Worm (Caenorhabditis elegans): ENCODE results near the gene F42H10.6.

F42H10.6 gene

DNA sequence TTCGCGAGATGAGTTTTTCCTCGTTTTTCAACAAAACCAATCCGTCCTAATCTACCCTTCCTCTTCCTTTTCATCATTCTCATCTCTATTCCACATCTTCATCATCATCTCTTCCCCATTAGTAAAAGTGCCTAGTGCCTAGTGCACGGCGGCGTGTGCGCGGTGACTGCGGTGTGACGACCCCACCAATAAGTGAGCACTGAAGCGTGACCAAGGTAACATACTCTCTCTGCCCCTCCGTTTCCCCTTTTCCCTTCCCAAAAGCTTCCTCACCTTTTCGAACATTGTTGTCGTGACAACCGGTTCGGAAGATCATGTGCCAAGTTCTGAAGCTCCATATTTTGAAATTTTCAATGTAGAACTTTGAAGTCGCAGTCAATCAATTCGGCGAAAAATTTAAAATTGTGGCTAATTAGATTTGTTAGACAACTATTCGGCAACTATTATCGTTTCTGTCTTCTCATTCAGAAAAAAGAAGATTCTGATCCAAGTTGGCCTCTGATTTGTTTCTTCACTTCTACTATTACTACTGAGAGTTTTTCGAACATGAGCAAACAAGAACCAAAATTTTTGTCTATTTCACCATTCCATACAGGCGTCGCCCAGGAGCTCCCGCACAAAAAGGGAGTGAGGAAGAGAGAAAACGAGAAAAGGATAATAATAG, 32.2 kb upstream of the F42H10.6 start:
- TF ChIP-seq tbx-37 (GFP tag; conservative IDR thresholded peaks at IDR 0.05): no peak
- no peak for TF ChIP-seq ama-1 (optimal IDR thresholded peaks at IDR 0.05)
- TF ChIP-seq F13C5.2 (tag; optimal IDR thresholded peaks at IDR 0.05): no peak
- TF ChIP-seq hnd-1 (tag; optimal IDR thresholded peaks at IDR 0.05): no peak
- no peak for TF ChIP-seq tbx-11 (GFP tag; IDR thresholded peaks at IDR 0.05)
- TF ChIP-seq tra-4 (tag; optimal IDR thresholded peaks at IDR 0.05): no peak
- TF ChIP-seq B0310.2 (tag; optimal IDR thresholded peaks at IDR 0.05): no peak
- TF ChIP-seq pes-1 (GFP tag; IDR thresholded peaks at IDR 0.05): no peak
- TF ChIP-seq hmbx-1 (tag; optimal IDR thresholded peaks at IDR 0.05): no peak
- TF ChIP-seq ets-7 (tag; optimal IDR thresholded peaks at IDR 0.05): no peak
- TF ChIP-seq ceh-13 (GFP tag; optimal IDR thresholded peaks at IDR 0.05): no peak
- no peak for TF ChIP-seq ceh-36 (tag; optimal IDR thresholded peaks at IDR 0.05)
- no peak for TF ChIP-seq scrt-1 (GFP tag; IDR thresholded peaks at IDR 0.05)

DNA sequence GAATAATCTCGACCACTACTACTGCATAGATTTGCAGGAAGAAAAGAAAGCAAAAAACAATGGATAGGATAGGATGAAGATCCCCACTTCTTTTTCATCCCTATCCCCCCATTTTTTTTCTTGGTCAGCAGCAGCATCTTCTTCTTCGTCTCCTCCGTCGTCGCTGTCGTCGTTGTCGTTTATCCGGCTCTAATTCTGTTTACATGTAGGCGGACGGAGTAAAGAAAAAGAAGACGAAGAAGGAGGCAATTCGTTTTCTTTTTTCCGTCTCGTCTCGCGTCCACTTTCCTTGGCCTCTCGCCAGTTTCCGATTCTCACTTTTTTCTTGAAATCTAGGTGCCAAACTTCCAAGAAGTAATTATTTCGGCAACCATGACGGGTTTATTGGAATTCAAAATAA, 31.5 kb upstream of the F42H10.6 start:
- TF ChIP-seq hmg-4 (GFP tag; optimal IDR thresholded peaks at IDR 0.05) (peak; percentile 23), ets-7 (tag; optimal IDR thresholded peaks at IDR 0.05) (no peak)

- TF ChIP-seq sea-1 (GFP tag; conservative IDR thresholded peaks at IDR 0.05) (no peak), ceh-13 (GFP tag; optimal IDR thresholded peaks at IDR 0.05) (no peak), flt-1 (GFP tag; IDR thresholded peaks at IDR 0.05) (no peak), aly-1 (tag; optimal IDR thresholded peaks at IDR 0.05) (no peak), ama-1 (optimal IDR thresholded peaks at IDR 0.05) (no peak), hnd-1 (tag; optimal IDR thresholded peaks at IDR 0.05) (no peak), tbx-11 (GFP tag; IDR thresholded peaks at IDR 0.05) (no peak), pes-1 (GFP tag; IDR thresholded peaks at IDR 0.05) (no peak), F13C5.2 (tag; optimal IDR thresholded peaks at IDR 0.05) (no peak), hmg-4 (GFP tag; optimal IDR thresholded peaks at IDR 0.05) (no peak), scrt-1 (GFP tag; IDR thresholded peaks at IDR 0.05) (no peak), tbx-37 (GFP tag; conservative IDR thresholded peaks at IDR 0.05) (no peak), ceh-36 (tag; optimal IDR thresholded peaks at IDR 0.05) (no peak), tra-4 (tag; optimal IDR thresholded peaks at IDR 0.05) (no peak), ets-7 (tag; optimal IDR thresholded peaks at IDR 0.05) (no peak), B0310.2 (tag; optimal IDR thresholded peaks at IDR 0.05) (no peak), hmbx-1 (tag; optimal IDR thresholded peaks at IDR 0.05) (no peak)
These were observed 29.6 kb upstream of the F42H10.6 start for ce11 chrIII:8509644-8510393.

ce11 chrIII:8509218-8509617, 29.0 kb upstream of the F42H10.6 start:
- TF ChIP-seq hmbx-1 (tag; optimal IDR thresholded peaks at IDR 0.05) (no peak), ceh-13 (GFP tag; optimal IDR thresholded peaks at IDR 0.05) (no peak), aly-1 (tag; optimal IDR thresholded peaks at IDR 0.05) (no peak), hnd-1 (tag; optimal IDR thresholded peaks at IDR 0.05) (no peak), F13C5.2 (tag; optimal IDR thresholded peaks at IDR 0.05) (no peak), scrt-1 (GFP tag; IDR thresholded peaks at IDR 0.05) (no peak), B0310.2 (tag; optimal IDR thresholded peaks at IDR 0.05) (no peak), sea-1 (GFP tag; conservative IDR thresholded peaks at IDR 0.05) (no peak), ceh-36 (tag; optimal IDR thresholded peaks at IDR 0.05) (no peak)

DNA sequence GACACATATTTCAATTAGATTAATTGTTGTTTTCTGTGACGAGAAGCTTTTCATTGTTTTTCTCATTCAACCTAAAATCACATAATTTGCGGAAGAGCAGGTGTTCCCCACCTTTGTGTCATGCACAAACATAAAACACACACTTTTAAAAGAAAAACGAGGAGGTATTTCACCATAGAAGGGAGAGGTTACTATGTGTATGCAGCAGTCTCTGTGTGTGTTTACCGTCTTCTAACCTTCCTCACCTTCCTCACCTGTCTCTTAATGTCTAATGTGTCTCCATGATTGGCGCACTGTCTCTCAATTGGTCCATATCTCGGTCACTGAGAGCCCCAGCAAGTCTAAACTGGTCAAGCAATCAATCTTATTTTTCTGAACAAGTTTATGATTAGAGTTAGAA, 26.1 kb upstream of the F42H10.6 start:
- no peak for TF ChIP-seq tbx-11 (GFP tag; IDR thresholded peaks at IDR 0.05)
- peak; percentile 33 for TF ChIP-seq hmg-4 (GFP tag; optimal IDR thresholded peaks at IDR 0.05)
- no peak for TF ChIP-seq tbx-37 (GFP tag; conservative IDR thresholded peaks at IDR 0.05)

ce11 chrIII:8504176-8504763, 24.0 kb upstream of the F42H10.6 start:
- no peak for TF ChIP-seq ama-1 (optimal IDR thresholded peaks at IDR 0.05)
- 0 out of 2 replicates have a peak, but pooled peaks have one; percentile 35 for TF ChIP-seq sea-1 (GFP tag; conservative IDR thresholded peaks at IDR 0.05)

DNA sequence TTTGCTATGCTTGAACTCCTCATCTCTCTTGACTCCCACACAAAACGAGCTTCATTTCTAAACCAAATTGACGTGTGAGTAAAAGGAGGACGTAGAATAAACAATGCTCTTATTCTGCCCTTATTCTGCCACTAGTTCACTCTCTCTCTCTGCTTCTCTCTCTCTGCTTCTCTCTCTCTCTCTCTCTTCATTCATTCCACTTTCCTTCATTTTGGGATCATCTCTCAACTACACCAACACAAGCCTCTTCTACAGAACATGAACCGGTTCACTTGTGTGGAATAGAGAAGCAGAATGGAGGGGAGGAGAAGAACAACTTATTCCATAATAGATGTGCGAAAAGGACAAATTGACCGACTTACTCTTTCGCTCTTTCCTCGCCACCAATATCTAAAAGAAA, 23.1 kb upstream of the F42H10.6 start:
- TF ChIP-seq flt-1 (GFP tag; IDR thresholded peaks at IDR 0.05) (no peak), hmg-4 (GFP tag; optimal IDR thresholded peaks at IDR 0.05) (peak; percentile 7)

ce11 chrIII:8494708-8495107, 14.5 kb upstream of the F42H10.6 start, which contains the start of gene pac-1:
pac-1 (plus strand) TSS chrIII:8495008.
- TF ChIP-seq hnd-1 (tag; optimal IDR thresholded peaks at IDR 0.05): no peak
- no peak for TF ChIP-seq aly-1 (tag; optimal IDR thresholded peaks at IDR 0.05)
- no peak for TF ChIP-seq pes-1 (GFP tag; IDR thresholded peaks at IDR 0.05)
- TF ChIP-seq B0310.2 (tag; optimal IDR thresholded peaks at IDR 0.05): no peak
- no peak for TF ChIP-seq flt-1 (GFP tag; IDR thresholded peaks at IDR 0.05)
- TF ChIP-seq F13C5.2 (tag; optimal IDR thresholded peaks at IDR 0.05): no peak
- no peak for TF ChIP-seq sea-1 (GFP tag; conservative IDR thresholded peaks at IDR 0.05)
- no peak for TF ChIP-seq tra-4 (tag; optimal IDR thresholded peaks at IDR 0.05)
- no peak for TF ChIP-seq hmbx-1 (tag; optimal IDR thresholded peaks at IDR 0.05)
- no peak for TF ChIP-seq hmg-4 (GFP tag; optimal IDR thresholded peaks at IDR 0.05)
- TF ChIP-seq tbx-11 (GFP tag; IDR thresholded peaks at IDR 0.05): no peak
- no peak for TF ChIP-seq ceh-36 (tag; optimal IDR thresholded peaks at IDR 0.05)
- no peak for TF ChIP-seq ceh-13 (GFP tag; optimal IDR thresholded peaks at IDR 0.05)
- TF ChIP-seq tbx-37 (GFP tag; conservative IDR thresholded peaks at IDR 0.05): no peak
- TF ChIP-seq ama-1 (optimal IDR thresholded peaks at IDR 0.05): no peak
- TF ChIP-seq ets-7 (tag; optimal IDR thresholded peaks at IDR 0.05): no peak
